Worm (Caenorhabditis elegans) whole organism, L3 larva: Measurements from ENCODE around the gene srg-8.

Experiments used
- jun-1 ChIP-seq: fragments of 150-350 bp; optimal IDR thresholded peaks from 2 replicates; lab custom pipeline; 2014; ENCODE audit warnings: missing biosample characterization, missing genetic modification reagents, missing genetic modification characterization
- unc-39 ChIP-seq: sonication (generic microtip); optimal IDR thresholded peaks from 4 replicates; lab custom pipeline; 2017; ENCODE audit warnings: missing biosample characterization, missing genetic modification characterization

DNA sequence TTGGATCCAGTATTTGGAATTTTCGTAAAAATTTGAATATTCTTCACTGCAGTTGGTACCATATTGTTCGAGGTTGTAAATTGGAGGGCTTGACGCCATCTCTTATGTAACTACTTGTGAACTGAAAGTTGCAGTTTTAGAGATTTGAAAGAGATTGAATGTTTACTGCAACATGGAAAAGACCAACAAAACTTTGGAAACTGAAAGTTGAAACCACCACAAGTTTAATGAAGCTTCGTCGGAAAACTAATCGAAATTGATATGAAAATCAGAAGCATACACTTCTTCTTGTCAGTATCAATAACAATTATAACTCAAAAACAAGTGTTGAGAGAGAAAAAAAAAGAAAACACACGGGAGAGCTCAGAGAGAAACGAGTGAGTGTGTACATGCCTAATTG lies 13.4 kb upstream of the srg-8 start, which contains the start of gene srg-7:
- TF ChIP-seq unc-39 (tag; lab: Kevin White, UChicago) (no peak), jun-1 (tag; lab: Kevin White, UChicago) (no peak)
